Fruit fly (Drosophila melanogaster): Measurements from ENCODE around the gene VAChT.

VAChT gene

dm6 chr3R:18743270-18743922 lies 38.1 kb downstream of the VAChT start, which contains the start of gene Mekk1 (continued):
- no peak for TF ChIP-seq sens-2 (GFP tag; IDR thresholded peaks at IDR 0.05)
- TF ChIP-seq CG5245 (GFP tag; optimal IDR thresholded peaks at IDR 0.05) = peak; percentile 29
- TF ChIP-seq br (optimal IDR thresholded peaks at IDR 0.05) = no peak
- TF ChIP-seq Atf6 (GFP tag; IDR thresholded peaks at IDR 0.05) = no peak
- TF ChIP-seq pan (optimal IDR thresholded peaks at IDR 0.05) = no peak
- no peak for TF ChIP-seq pan (GFP tag; optimal IDR thresholded peaks at IDR 0.05 in 1 of 2, IDR thresholded peaks at IDR 0.05 in 1 of 2)
- no peak for TF ChIP-seq CG12299 (tag; optimal IDR thresholded peaks at IDR 0.05)
- TF ChIP-seq Dek (tag; optimal IDR thresholded peaks at IDR 0.05) = peak; percentile 59
- no peak for TF ChIP-seq CG30020 (tag; optimal IDR thresholded peaks at IDR 0.05)
- TF ChIP-seq so (GFP tag; IDR thresholded peaks at IDR 0.05) = no peak
- peak; percentile 68 for TF ChIP-seq CG3163 (GFP tag; optimal IDR thresholded peaks at IDR 0.05)
- no peak for TF ChIP-seq CG4328 (GFP tag; optimal IDR thresholded peaks at IDR 0.05)
- TF ChIP-seq CG16815 (GFP tag; optimal IDR thresholded peaks at IDR 0.05) = no peak
- peak; percentile 59 for TF ChIP-seq CG3281 (GFP tag; optimal IDR thresholded peaks at IDR 0.05)
- TF ChIP-seq al (GFP tag; IDR thresholded peaks at IDR 0.05) = peak; percentile 39; the same call in 1 of the 2 replicates
- TF ChIP-seq gro (GFP tag; optimal IDR thresholded peaks at IDR 0.05) = peak; percentile 59
- TF ChIP-seq Atf-2 (GFP tag; optimal IDR thresholded peaks at IDR 0.05) = no peak
- TF ChIP-seq Blimp-1 (GFP tag; optimal IDR thresholded peaks at IDR 0.05) = peak; percentile 26
- TF ChIP-seq fd102C (GFP tag; optimal IDR thresholded peaks at IDR 0.05) = no peak
- TF ChIP-seq CG15514 (GFP tag; optimal IDR thresholded peaks at IDR 0.05) = peak; percentile 74
- TF ChIP-seq Optix (GFP tag; IDR thresholded peaks at IDR 0.05) = no peak
- peak; percentile 42 for TF ChIP-seq B-H2 (GFP tag; optimal IDR thresholded peaks at IDR 0.05)
- no peak for TF ChIP-seq CG11696 (GFP tag; IDR thresholded peaks at IDR 0.05)
- TF ChIP-seq CG12155 (GFP tag; optimal IDR thresholded peaks at IDR 0.05) = peak; percentile 59
- TF ChIP-seq tgo (GFP tag; IDR thresholded peaks at IDR 0.05) = 0 out of 3 replicates have a peak, but pooled peaks have one; percentile 36
- no peak for TF ChIP-seq CG1529 (GFP tag; optimal IDR thresholded peaks at IDR 0.05)
- TF ChIP-seq org-1 (GFP tag; optimal IDR thresholded peaks at IDR 0.05) = no peak
- no peak for TF ChIP-seq CG10959 (GFP tag; IDR thresholded peaks at IDR 0.05)
- TF ChIP-seq Nf-YB (GFP tag; optimal IDR thresholded peaks at IDR 0.05) = no peak
- TF ChIP-seq Ets97D (GFP tag; optimal IDR thresholded peaks at IDR 0.05) = peak; percentile 62
- no peak for TF ChIP-seq slp2 (GFP tag; optimal IDR thresholded peaks at IDR 0.05)
- TF ChIP-seq CG17359 (tag; optimal IDR thresholded peaks at IDR 0.05) = peak; percentile 29
- TF ChIP-seq CG9727 (GFP tag; optimal IDR thresholded peaks at IDR 0.05) = peak; percentile 21
- no peak for TF ChIP-seq CG3726 (GFP tag; IDR thresholded peaks at IDR 0.05)
- no peak for TF ChIP-seq CG43689 (GFP tag; IDR thresholded peaks at IDR 0.05)
- TF ChIP-seq ind (GFP tag; optimal IDR thresholded peaks at IDR 0.05) = peak; percentile 52
- TF ChIP-seq CG4707 (GFP tag; optimal IDR thresholded peaks at IDR 0.05) = no peak
- peak; percentile 63 for TF ChIP-seq pho (GFP tag; optimal IDR thresholded peaks at IDR 0.05)
- TF ChIP-seq CG17829 (tag; optimal IDR thresholded peaks at IDR 0.05) = peak; percentile 3
- no peak for TF ChIP-seq ttk (GFP tag; IDR thresholded peaks at IDR 0.05)
- TF ChIP-seq CG11695 (GFP tag; IDR thresholded peaks at IDR 0.05) = no peak
- peak; percentile 63 for TF ChIP-seq gem (tag; optimal IDR thresholded peaks at IDR 0.05)
- TF ChIP-seq aop (GFP tag; IDR thresholded peaks at IDR 0.05) = no peak
- no peak for TF ChIP-seq CG16779 (GFP tag; IDR thresholded peaks at IDR 0.05)
- peak; percentile 71 for TF ChIP-seq CG10543 (GFP tag; optimal IDR thresholded peaks at IDR 0.05)
- no peak for TF ChIP-seq bowl (GFP tag; IDR thresholded peaks at IDR 0.05)
- TF ChIP-seq Rfx (GFP tag; IDR thresholded peaks at IDR 0.05) = peak; percentile 59; the same call in 1 of the 2 replicates
- TF ChIP-seq CG7745 (tag; optimal IDR thresholded peaks at IDR 0.05) = no peak
- TF ChIP-seq pfk (GFP tag; optimal IDR thresholded peaks at IDR 0.05) = no peak
- TF ChIP-seq CG15696 (tag; optimal IDR thresholded peaks at IDR 0.05) = no peak
- peak; percentile 63; the same call in 1 of the 3 replicates for TF ChIP-seq hb (GFP tag; IDR thresholded peaks at IDR 0.05; ENCODE audit: partially characterized antibody)

Measured in whole organism, embryonic.